Fruit fly (Drosophila melanogaster) whole organism, embryonic: Measurements from ENCODE around the gene hook.

Experiments
- Bgb ChIP-seq: fragments of 200-800 bp; sonication (Bioruptor generic); IDR thresholded peaks from 2 replicates; pipeline ENCODE4 v1.3.6; 2022; ENCODE audit warnings: missing biosample characterization, missing genetic modification characterization; ENCODE audit not compliant: partially characterized antibody
- CG10979 ChIP-seq: fragments of 200-800 bp; sonication (Bioruptor generic); optimal IDR thresholded peaks from 2 replicates; lab custom pipeline; 2018; ENCODE audit warnings: missing biosample characterization, mild to moderate bottlenecking, missing genetic modification characterization, moderate library complexity
- CG11085 ChIP-seq: fragments of 200-800 bp; sonication (Bioruptor generic); IDR thresholded peaks from 2 replicates; pipeline ENCODE4 v1.3.6; 2022; ENCODE audit warnings: missing biosample characterization, missing genetic modification characterization
- CG11456 ChIP-seq: fragments of 200-800 bp; sonication (Bioruptor generic); IDR thresholded peaks from 3 replicates; pipeline ENCODE4 v1.3.6; 2022; ENCODE audit warnings: missing biosample characterization, missing genetic modification characterization
- CG12299 ChIP-seq: fragments of 200-800 bp; sonication (Bioruptor generic); optimal IDR thresholded peaks from 2 replicates; lab custom pipeline; 2018; ENCODE audit warnings: missing biosample characterization, mild to moderate bottlenecking, missing genetic modification characterization
- CG12391 ChIP-seq: fragments of 200-800 bp; sonication (Bioruptor generic); optimal IDR thresholded peaks from 3 replicates; lab custom pipeline; 2018; ENCODE audit warnings: missing biosample characterization, mild to moderate bottlenecking, missing genetic modification characterization, moderate library complexity
- CG12769 ChIP-seq: fragments of 200-800 bp; sonication (Bioruptor generic); optimal IDR thresholded peaks from 2 replicates; lab custom pipeline; 2019; ENCODE audit warnings: missing biosample characterization, mild to moderate bottlenecking, missing genetic modification characterization, moderate library complexity
- CG14710 ChIP-seq: fragments of 200-800 bp; sonication (Bioruptor generic); optimal IDR thresholded peaks from 3 replicates; lab custom pipeline; 2019; ENCODE audit warnings: missing biosample characterization, mild to moderate bottlenecking, missing genetic modification characterization, moderate library complexity
- CG16779 ChIP-seq: fragments of 200-800 bp; sonication (Bioruptor generic); IDR thresholded peaks from 2 replicates; pipeline ENCODE4 v1.3.6; 2022; ENCODE audit warnings: missing biosample characterization, missing genetic modification characterization
- CG16815 ChIP-seq: fragments of 200-800 bp; sonication (Bioruptor generic); optimal IDR thresholded peaks from 3 replicates; lab custom pipeline; 2017; ENCODE audit warnings: missing biosample characterization, mild to moderate bottlenecking, missing genetic modification characterization
- CG17361 ChIP-seq: fragments of 200-800 bp; sonication (Bioruptor generic); IDR thresholded peaks from 3 replicates; pipeline ENCODE4 v1.3.6; 2022; ENCODE audit warnings: missing biosample characterization, missing genetic modification characterization
- CG18764 ChIP-seq: fragments of 200-800 bp; sonication (Bioruptor generic); optimal IDR thresholded peaks from 3 replicates; lab custom pipeline; 2016; ENCODE audit warnings: missing biosample characterization, missing genetic modification characterization
- CG2202 ChIP-seq: fragments of 200-800 bp; sonication (Bioruptor generic); optimal IDR thresholded peaks from 2 replicates; lab custom pipeline; 2018; ENCODE audit warnings: missing biosample characterization, mild to moderate bottlenecking, missing genetic modification characterization
- CG3281 ChIP-seq: fragments of 200-800 bp; sonication (Bioruptor generic); optimal IDR thresholded peaks from 3 replicates; lab custom pipeline; 2017; ENCODE audit warnings: missing biosample characterization, mild to moderate bottlenecking, missing genetic modification characterization
- CG5180 ChIP-seq: fragments of 200-800 bp; sonication (Bioruptor generic); optimal IDR thresholded peaks from 3 replicates; lab custom pipeline; 2017; ENCODE audit warnings: missing biosample characterization, missing genetic modification characterization, mild to moderate bottlenecking, moderate library complexity, missing genetic modification reagents
- CG6272 ChIP-seq: fragments of 200-800 bp; sonication (Bioruptor generic); IDR thresholded peaks from 2 replicates; pipeline ENCODE4 v1.3.6; 2022; ENCODE audit warnings: missing biosample characterization, missing genetic modification characterization
- CG7556 ChIP-seq: fragments of 200-800 bp; sonication (Bioruptor generic); optimal IDR thresholded peaks from 2 replicates; lab custom pipeline; 2017; ENCODE audit warnings: missing biosample characterization, mild to moderate bottlenecking, missing genetic modification characterization
- CG7786 ChIP-seq: fragments of 200-800 bp; sonication (Bioruptor generic); optimal IDR thresholded peaks from 2 replicates; lab custom pipeline; 2016; ENCODE audit warnings: missing biosample characterization, missing genetic modification characterization
- CG7839 ChIP-seq: fragments of 200-800 bp; sonication (Bioruptor generic); optimal IDR thresholded peaks from 3 replicates; lab custom pipeline; 2018; ENCODE audit warnings: missing biosample characterization, mild to moderate bottlenecking, missing genetic modification characterization, moderate library complexity
- CG8924 ChIP-seq: fragments of 200-800 bp; optimal IDR thresholded peaks from 3 replicates; lab custom pipeline; 2019; ENCODE audit warnings: missing biosample characterization, mild to moderate bottlenecking, missing genetic modification characterization, moderate library complexity
- CG9727 ChIP-seq: fragments of 200-800 bp; sonication (Bioruptor generic); optimal IDR thresholded peaks from 3 replicates; lab custom pipeline; 2017; ENCODE audit warnings: missing biosample characterization, mild to moderate bottlenecking, missing genetic modification characterization
- Camta ChIP-seq: fragments of 200-800 bp; sonication (Bioruptor generic); optimal IDR thresholded peaks from 2 replicates; lab custom pipeline; 2016; ENCODE audit warnings: missing biosample characterization, missing genetic modification characterization
- CrebB ChIP-seq: fragments of 200-800 bp; sonication (Bioruptor generic); optimal IDR thresholded peaks from 3 replicates; lab custom pipeline; 2018; ENCODE audit warnings: missing biosample characterization, mild to moderate bottlenecking, missing genetic modification characterization
- Eip74EF ChIP-seq, 2 experiments: fragments of 200-800 bp in 1 of 2; fragments of >200 bp in 1 of 2; sonication (Bioruptor generic) in 1 of 2; optimal IDR thresholded peaks; 2 replicates each; lab custom pipeline; 2017 to 2019; ENCODE audit warnings: missing biosample characterization in 2 of 2, missing genetic modification characterization in 2 of 2, mild to moderate bottlenecking in 1 of 2, moderate library complexity in 1 of 2
- Hand ChIP-seq: fragments of 200-800 bp; sonication (Bioruptor generic); optimal IDR thresholded peaks from 2 replicates; lab custom pipeline; 2017; ENCODE audit warnings: mild to moderate bottlenecking, missing biosample characterization, missing genetic modification reagents, missing genetic modification characterization
- Lpt ChIP-seq: fragments of >200 bp; optimal IDR thresholded peaks from 2 replicates; lab custom pipeline; 2018; ENCODE audit warnings: missing biosample characterization, missing genetic modification characterization
- Med ChIP-seq: fragments of 200-800 bp; sonication (Bioruptor generic); peaks from one replicate; lab custom pipeline; 2016; ENCODE audit warnings: missing biosample characterization, missing genetic modification characterization, mild to moderate bottlenecking, inconsistent platforms, moderate library complexity
- Myb ChIP-seq: fragments of 200-800 bp; sonication (Bioruptor generic); optimal IDR thresholded peaks from 2 replicates; lab custom pipeline; 2016; ENCODE audit warnings: missing biosample characterization, missing genetic modification characterization
- Scr ChIP-seq: fragments of 200-800 bp; sonication (Bioruptor generic); IDR thresholded peaks from 2 replicates; pipeline ENCODE4 v1.3.6; 2022; ENCODE audit warnings: missing biosample characterization, missing genetic modification characterization; ENCODE audit not compliant: partially characterized antibody
- Xbp1 ChIP-seq: fragments of 200-800 bp; sonication (Bioruptor generic); optimal IDR thresholded peaks from 3 replicates; lab custom pipeline; 2016; ENCODE audit warnings: missing biosample characterization, mild to moderate bottlenecking, missing genetic modification characterization
- bab2 ChIP-seq: fragments of 200-800 bp; sonication (Bioruptor generic); optimal IDR thresholded peaks from 2 replicates; lab custom pipeline; 2016; ENCODE audit warnings: missing biosample characterization, missing genetic modification characterization
- bcd ChIP-seq: fragments of 200-800 bp; sonication (Bioruptor generic); optimal IDR thresholded peaks from 2 replicates; lab custom pipeline; 2017; ENCODE audit warnings: missing biosample characterization, mild to moderate bottlenecking, missing genetic modification characterization
- dmrt99B ChIP-seq: fragments of 200-800 bp; sonication (Bioruptor generic); optimal IDR thresholded peaks from 2 replicates; lab custom pipeline; 2018; ENCODE audit warnings: missing biosample characterization, mild to moderate bottlenecking, missing genetic modification characterization, moderate library complexity
- dpn ChIP-seq, 2 experiments: fragments of 200-800 bp; sonication (Bioruptor generic); optimal IDR thresholded peaks; 3 replicates each; lab custom pipeline; 2016; ENCODE audit warnings: missing biosample characterization in 2 of 2, missing genetic modification characterization in 2 of 2
- gro ChIP-seq: fragments of 200-800 bp; sonication (Bioruptor generic); optimal IDR thresholded peaks from 2 replicates; lab custom pipeline; 2016; ENCODE audit warnings: missing biosample characterization, missing genetic modification characterization
- gt ChIP-seq: fragments of 200-800 bp; sonication (Bioruptor generic); IDR thresholded peaks from 2 replicates; pipeline ENCODE4 v1.3.6; 2022; ENCODE audit warnings: missing biosample characterization, missing genetic modification characterization
- insv ChIP-seq, 2 experiments: fragments of 200-800 bp; sonication (Bioruptor generic); optimal IDR thresholded peaks; 3 replicates each; lab custom pipeline; 2016 to 2018; ENCODE audit warnings: missing biosample characterization in 2 of 2, missing genetic modification characterization in 2 of 2
- lmd ChIP-seq: fragments of 200-800 bp; sonication (Bioruptor generic); IDR thresholded peaks from 2 replicates; pipeline ENCODE4 v1.3.6; 2022; ENCODE audit warnings: missing biosample characterization, missing genetic modification characterization
- nau ChIP-seq: fragments of 200-800 bp; sonication (Bioruptor generic); optimal IDR thresholded peaks from 3 replicates; lab custom pipeline; 2017; ENCODE audit warnings: missing biosample characterization, mild to moderate bottlenecking, missing genetic modification characterization, missing genetic modification reagents
- nmo ChIP-seq: fragments of 200-800 bp; sonication (Bioruptor generic); optimal IDR thresholded peaks from 2 replicates; lab custom pipeline; 2018; ENCODE audit warnings: missing biosample characterization, mild to moderate bottlenecking, missing genetic modification characterization, moderate library complexity
- odd ChIP-seq: fragments of 200-800 bp; sonication (Bioruptor generic); optimal IDR thresholded peaks from 2 replicates; lab custom pipeline; 2017; ENCODE audit warnings: missing biosample characterization, mild to moderate bottlenecking, missing genetic modification characterization
- org-1 ChIP-seq: fragments of 200-800 bp; sonication (Bioruptor generic); optimal IDR thresholded peaks from 2 replicates; lab custom pipeline; 2017; ENCODE audit warnings: missing biosample characterization, missing genetic modification characterization
- pho ChIP-seq: fragments of 200-800 bp; sonication (Bioruptor generic); optimal IDR thresholded peaks from 2 replicates; lab custom pipeline; 2016; ENCODE audit warnings: missing biosample characterization, missing genetic modification characterization
- phol ChIP-seq: fragments of 200-800 bp; sonication (Bioruptor generic); optimal IDR thresholded peaks from 3 replicates; lab custom pipeline; 2018; ENCODE audit warnings: missing biosample characterization, mild to moderate bottlenecking, missing genetic modification characterization, moderate library complexity
- row ChIP-seq: fragments of 200-800 bp; sonication (Bioruptor generic); IDR thresholded peaks from 3 replicates; pipeline ENCODE4 v1.3.6; 2022; ENCODE audit warnings: missing biosample characterization, missing genetic modification characterization
- run ChIP-seq: fragments of 200-800 bp; sonication (Bioruptor generic); optimal IDR thresholded peaks from 3 replicates; lab custom pipeline; 2018; ENCODE audit warnings: missing biosample characterization, mild to moderate bottlenecking, missing genetic modification characterization
- slou ChIP-seq: fragments of 200-800 bp; sonication (Bioruptor generic); optimal IDR thresholded peaks from 3 replicates; lab custom pipeline; 2016; ENCODE audit warnings: missing biosample characterization, missing genetic modification characterization
- tap ChIP-seq: fragments of 200-800 bp; optimal IDR thresholded peaks from 3 replicates; lab custom pipeline; 2019; ENCODE audit warnings: missing biosample characterization, mild to moderate bottlenecking, missing genetic modification characterization, moderate library complexity
- tna ChIP-seq: fragments of 200-800 bp; sonication (Bioruptor generic); IDR thresholded peaks from 2 replicates; pipeline ENCODE4 v1.3.6; 2022; ENCODE audit warnings: missing biosample characterization, missing genetic modification characterization; ENCODE audit not compliant: partially characterized antibody
- yki ChIP-seq: fragments of >200 bp; optimal IDR thresholded peaks from 3 replicates; lab custom pipeline; 2018
- zfh1 ChIP-seq: fragments of 200-800 bp; sonication (Bioruptor generic); IDR thresholded peaks from 3 replicates; pipeline ENCODE4 v1.3.6; 2022; ENCODE audit warnings: missing biosample characterization, missing genetic modification characterization

The hook gene

DNA sequence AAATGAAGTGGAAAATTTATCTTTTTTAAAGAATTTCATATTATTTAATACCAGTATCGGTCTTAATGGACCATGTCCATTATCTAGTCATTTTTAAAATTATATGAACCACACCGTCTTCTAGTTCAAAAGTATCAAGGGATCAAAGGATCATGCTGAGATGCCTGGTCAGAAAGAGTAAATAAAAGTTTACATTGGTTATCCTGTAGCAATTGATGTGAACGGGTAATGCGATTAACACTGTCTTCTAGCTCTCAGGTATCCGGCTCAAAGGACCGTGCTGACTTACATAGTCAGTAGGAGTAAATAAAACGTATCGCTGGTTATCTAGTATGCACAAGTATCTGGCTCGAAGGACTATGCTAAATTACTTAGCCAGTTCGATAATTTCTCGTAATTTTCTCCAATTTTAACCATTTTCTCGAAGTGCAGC, 14.1 kb downstream of the hook start (continued):
- TF ChIP-seq tap (tag; lab: Kevin White, UChicago) (no peak), CG11456 (GFP tag; lab: Robert Waterston, UW) (no peak), CrebB (tag; lab: Kevin White, UChicago) (no peak), CG10979 (tag; lab: Kevin White, UChicago) (peak; percentile 22), dpn (GFP tag; optimal IDR thresholded peaks at IDR 0.05; lab: Kevin White, UChicago) (peak in 1 of 2 experiments; percentile 18), CG3281 (peak; percentile 45), phol (tag; lab: Kevin White, UChicago) (peak; percentile 31), CG7839 (peak; percentile 38), CG12769 (tag; lab: Kevin White, UChicago) (peak; percentile 3), slou (peak; percentile 2), Eip74EF (GFP tag; optimal IDR thresholded peaks at IDR 0.05; lab: Kevin White, UChicago) (no peak), CG17361 (peak; percentile 70; the same call in 2 of the 3 replicates), CG16815 (GFP tag; lab: Kevin White, UChicago) (peak; percentile 7), run (no peak), CG12391 (tag; lab: Kevin White, UChicago) (peak; percentile 7), Myb (no peak), CG16779 (no peak), bab2 (GFP tag; lab: Kevin White, UChicago) (no peak), CG7556 (GFP tag; lab: Kevin White, UChicago) (peak; percentile 81), yki (lab: Kevin White, UChicago) (no peak), CG2202 (tag; lab: Kevin White, UChicago) (no peak), nmo (peak; percentile 15), CG18764 (GFP tag; lab: Kevin White, UChicago) (no peak), Camta (GFP tag; lab: Kevin White, UChicago) (no peak), CG9727 (GFP tag; lab: Kevin White, UChicago) (peak; percentile 50), CG12299 (tag; lab: Kevin White, UChicago) (no peak), odd (GFP tag; lab: Kevin White, UChicago) (peak; percentile 43), tna (GFP tag; lab: Robert Waterston, UW) (no peak), Scr (GFP tag; lab: Robert Waterston, UW) (no peak), CG14710 (tag; lab: Kevin White, UChicago) (peak; percentile 35), CG11085 (GFP tag; lab: Robert Waterston, UW) (no peak), org-1 (peak; percentile 8), zfh1 (no peak), CG5180 (peak; percentile 10), bcd (peak; percentile 15), Med (GFP tag; lab: Kevin White, UChicago) (no peak), insv (GFP tag; optimal IDR thresholded peaks at IDR 0.05; lab: Kevin White, UChicago) (no peak), Xbp1 (GFP tag; lab: Kevin White, UChicago) (peak; percentile 9), CG8924 (tag; lab: Kevin White, UChicago) (peak; percentile 28), Bgb (GFP tag; lab: Robert Waterston, UW) (no peak), pho (GFP tag; lab: Kevin White, UChicago) (peak; percentile 37), row (peak; percentile 47; the same call in 2 of the 3 replicates), dmrt99B (tag; lab: Kevin White, UChicago) (peak; percentile 55), gt (GFP tag; lab: Robert Waterston, UW) (no peak), CG6272 (no peak), lmd (GFP tag; lab: Robert Waterston, UW) (0 out of 2 replicates have a peak, but pooled peaks have one; percentile 3), Hand (peak; percentile 39), nau (GFP tag; lab: Kevin White, UChicago) (no peak), Lpt (GFP tag; lab: Kevin White, UChicago) (no peak), CG7786 (GFP tag; lab: Kevin White, UChicago) (peak; percentile 6), gro (GFP tag; lab: Kevin White, UChicago) (no peak)
